Fruit fly (Drosophila melanogaster): Measurements from ENCODE around the gene CG7924.

Gene CG7924

dm6 chr3L:14272109-14273070 is 39.1 kb downstream of the CG7924 start:
- no peak for TF ChIP-seq CTCF (optimal IDR thresholded peaks at IDR 0.05)
- TF ChIP-seq CG8478 (optimal IDR thresholded peaks at IDR 0.05): no peak

- TF ChIP-seq CG8478 (optimal IDR thresholded peaks at IDR 0.05) (no peak), CTCF (optimal IDR thresholded peaks at IDR 0.05) (peak; percentile 27 to 43)
Observed at dm6 chr3L:14274088-14275058, 41.1 kb downstream of the CG7924 start, which contains the start of gene fz. fz (plus strand) TSS chr3L:14274343.

- no peak for TF ChIP-seq CG8478 (optimal IDR thresholded peaks at IDR 0.05)
- TF ChIP-seq CTCF (optimal IDR thresholded peaks at IDR 0.05): no peak
Observed at dm6 chr3L:14276129-14276528, 42.9 kb downstream of the CG7924 start.

dm6 chr3L:14282139-14282538 is 48.9 kb downstream of the CG7924 start:
- TF ChIP-seq CTCF (optimal IDR thresholded peaks at IDR 0.05) (no peak), CG8478 (optimal IDR thresholded peaks at IDR 0.05) (no peak)

Measured in S2 (cell line).